Fruit fly (Drosophila melanogaster) whole organism, prepupa: Measurements from ENCODE around the gene CG11699.

ENCODE experiments used
- Blimp-1 ChIP-seq: fragments of 200-800 bp; sonication (Bioruptor generic); optimal IDR thresholded peaks from 3 replicates; lab custom pipeline; 2017; ENCODE audit warnings: missing biosample characterization, missing genetic modification characterization, mild to moderate bottlenecking, moderate library complexity, missing genetic modification reagents
- CG10631 ChIP-seq: fragments of 200-800 bp; sonication (Bioruptor generic); optimal IDR thresholded peaks from 2 replicates; lab custom pipeline; 2016; ENCODE audit warnings: missing biosample characterization, missing genetic modification characterization
- CG10669 ChIP-seq: fragments of 200-800 bp; sonication (Bioruptor generic); optimal IDR thresholded peaks from 3 replicates; lab custom pipeline; 2018; ENCODE audit warnings: missing biosample characterization, mild to moderate bottlenecking, missing genetic modification characterization, moderate library complexity
- CG11294 ChIP-seq: fragments of 200-800 bp; sonication (Bioruptor generic); IDR thresholded peaks from 2 replicates; pipeline ENCODE4 v1.3.6; 2022; ENCODE audit warnings: missing biosample characterization, missing genetic modification characterization
- CG11762 ChIP-seq: fragments of 200-800 bp; sonication (Bioruptor generic); optimal IDR thresholded peaks from 3 replicates; lab custom pipeline; 2016; ENCODE audit warnings: missing biosample characterization, missing genetic modification characterization; ENCODE audit not compliant: insufficient read depth
- CG15336 ChIP-seq: fragments of 200-800 bp; sonication (Bioruptor generic); IDR thresholded peaks from 2 replicates; pipeline ENCODE4 v1.3.6; 2022; ENCODE audit warnings: missing biosample characterization, missing genetic modification characterization
- CG16779 ChIP-seq: fragments of 200-800 bp; sonication (Bioruptor generic); optimal IDR thresholded peaks from 3 replicates; lab custom pipeline; 2017; ENCODE audit warnings: missing biosample characterization, mild to moderate bottlenecking, missing genetic modification characterization
- CG3032 ChIP-seq: fragments of 200-800 bp; optimal IDR thresholded peaks from 2 replicates; lab custom pipeline; 2019; ENCODE audit warnings: missing biosample characterization, mild to moderate bottlenecking, missing genetic modification characterization, moderate library complexity
- CG31627 ChIP-seq: fragments of 200-800 bp; sonication (Bioruptor generic); optimal IDR thresholded peaks from 3 replicates; lab custom pipeline; 2016; ENCODE audit warnings: missing biosample characterization, missing genetic modification characterization
- CG32006 ChIP-seq: fragments of 200-800 bp; sonication (Bioruptor generic); optimal IDR thresholded peaks from 3 replicates; lab custom pipeline; 2017; ENCODE audit warnings: missing biosample characterization, mild to moderate bottlenecking, missing genetic modification characterization
- CG34406 ChIP-seq: fragments of 200-800 bp; sonication (Bioruptor generic); optimal IDR thresholded peaks from 3 replicates; lab custom pipeline; 2016; ENCODE audit warnings: missing biosample characterization, missing genetic modification characterization
- CG3919 ChIP-seq: fragments of 200-800 bp; sonication (Bioruptor generic); optimal IDR thresholded peaks from 3 replicates; lab custom pipeline; 2016; ENCODE audit warnings: missing biosample characterization, missing genetic modification characterization
- CG6276 ChIP-seq: fragments of 200-800 bp; sonication (Bioruptor generic); optimal IDR thresholded peaks from 2 replicates; lab custom pipeline; 2017; ENCODE audit warnings: missing biosample characterization, mild to moderate bottlenecking, missing genetic modification characterization
- CG6854 ChIP-seq: fragments of 200-800 bp; sonication (Bioruptor generic); optimal IDR thresholded peaks from 2 replicates; lab custom pipeline; 2017; ENCODE audit warnings: missing biosample characterization, mild to moderate bottlenecking, missing genetic modification characterization
- CG8119 ChIP-seq: fragments of 200-800 bp; sonication (Bioruptor generic); IDR thresholded peaks from 3 replicates; pipeline ENCODE4 v1.3.6; 2022; ENCODE audit warnings: missing biosample characterization, missing genetic modification characterization
- CG8319 ChIP-seq: fragments of 200-800 bp; sonication (Bioruptor generic); optimal IDR thresholded peaks from 3 replicates; lab custom pipeline; 2016; ENCODE audit warnings: missing biosample characterization, missing genetic modification characterization
- CG8632 ChIP-seq: fragments of 200-800 bp; sonication (Bioruptor generic); optimal IDR thresholded peaks from 3 replicates; lab custom pipeline; 2016; ENCODE audit warnings: missing biosample characterization, missing genetic modification characterization
- Eip93F ChIP-seq: fragments of 200-800 bp; sonication (Bioruptor generic); optimal IDR thresholded peaks from 2 replicates; lab custom pipeline; 2016; ENCODE audit warnings: missing biosample characterization, mild to moderate bottlenecking, missing genetic modification characterization
- Ets21C ChIP-seq: fragments of 200-800 bp; sonication (Bioruptor generic); optimal IDR thresholded peaks from 3 replicates; lab custom pipeline; 2016; ENCODE audit warnings: missing biosample characterization, missing genetic modification characterization
- Ets96B ChIP-seq: fragments of 200-800 bp; optimal IDR thresholded peaks from 2 replicates; lab custom pipeline; 2019; ENCODE audit warnings: missing biosample characterization, mild to moderate bottlenecking, missing genetic modification characterization, moderate library complexity
- Gug ChIP-seq: fragments of 200-800 bp; sonication (Bioruptor generic); IDR thresholded peaks from 2 replicates; pipeline ENCODE4 v1.3.6; 2022; ENCODE audit warnings: missing biosample characterization, missing genetic modification characterization
- Hr38 ChIP-seq: sonication (Bioruptor generic); optimal IDR thresholded peaks from 2 replicates; lab custom pipeline; 2016; ENCODE audit warnings: missing biosample characterization, missing genetic modification characterization
- Hr39 ChIP-seq: fragments of 200-800 bp; sonication (Bioruptor generic); optimal IDR thresholded peaks from 2 replicates; lab custom pipeline; 2016; ENCODE audit warnings: missing biosample characterization, missing genetic modification characterization
- Hr4 ChIP-seq: fragments of 200-800 bp; sonication (Bioruptor generic); optimal IDR thresholded peaks from 3 replicates; lab custom pipeline; 2016; ENCODE audit warnings: missing biosample characterization, missing genetic modification characterization
- Lpt ChIP-seq: fragments of 200-800 bp; sonication (Bioruptor generic); optimal IDR thresholded peaks from 3 replicates; lab custom pipeline; 2016; ENCODE audit warnings: missing biosample characterization, missing genetic modification characterization
- Met ChIP-seq: fragments of 200-800 bp; sonication (Bioruptor generic); optimal IDR thresholded peaks from 3 replicates; lab custom pipeline; 2016; ENCODE audit warnings: missing biosample characterization, missing genetic modification characterization
- OdsH ChIP-seq: fragments of 200-800 bp; sonication (Bioruptor generic); optimal IDR thresholded peaks from 3 replicates; lab custom pipeline; 2016; ENCODE audit warnings: missing biosample characterization, missing genetic modification characterization
- Sox102F ChIP-seq: fragments of 200-800 bp; sonication (Bioruptor generic); optimal IDR thresholded peaks from 2 replicates; lab custom pipeline; 2016; ENCODE audit warnings: missing biosample characterization, mild to moderate bottlenecking, missing genetic modification characterization
- Sox14 ChIP-seq: fragments of 200-800 bp; sonication (Bioruptor generic); optimal IDR thresholded peaks from 3 replicates; lab custom pipeline; 2016; ENCODE audit warnings: missing biosample characterization, missing genetic modification characterization
- Sox15 ChIP-seq: fragments of 200-800 bp; sonication (Bioruptor generic); optimal IDR thresholded peaks from 3 replicates; lab custom pipeline; 2016; ENCODE audit warnings: missing biosample characterization, missing genetic modification characterization
- achi ChIP-seq: fragments of 200-800 bp; sonication (Bioruptor generic); optimal IDR thresholded peaks from 3 replicates; lab custom pipeline; 2016; ENCODE audit warnings: missing biosample characterization, missing genetic modification characterization
- acj6 ChIP-seq: fragments of 200-800 bp; sonication (Bioruptor generic); optimal IDR thresholded peaks from 3 replicates; lab custom pipeline; 2016; ENCODE audit warnings: missing biosample characterization, missing genetic modification characterization
- cyc ChIP-seq: fragments of 200-800 bp; sonication (Bioruptor generic); optimal IDR thresholded peaks from 3 replicates; lab custom pipeline; 2016; ENCODE audit warnings: missing biosample characterization, missing genetic modification characterization
- dac ChIP-seq: fragments of 200-800 bp; sonication (Bioruptor generic); optimal IDR thresholded peaks from 2 replicates; lab custom pipeline; 2017; ENCODE audit warnings: missing biosample characterization, mild to moderate bottlenecking, missing genetic modification characterization
- dsx ChIP-seq: fragments of 200-800 bp; optimal IDR thresholded peaks from 3 replicates; lab custom pipeline; 2019; ENCODE audit warnings: missing biosample characterization, mild to moderate bottlenecking, missing genetic modification characterization, moderate library complexity; ENCODE audit not compliant: poor library complexity, severe bottlenecking
- eg ChIP-seq: fragments of 200-800 bp; sonication (Bioruptor generic); IDR thresholded peaks from 3 replicates; pipeline ENCODE4 v1.3.6; 2022; ENCODE audit warnings: missing biosample characterization, missing genetic modification characterization
- esn ChIP-seq: fragments of 200-800 bp; sonication (Bioruptor generic); optimal IDR thresholded peaks from 2 replicates; lab custom pipeline; 2016; ENCODE audit warnings: missing biosample characterization, mild to moderate bottlenecking, missing genetic modification characterization, moderate library complexity
- fkh ChIP-seq: fragments of 200-800 bp; sonication (Bioruptor generic); optimal IDR thresholded peaks from 3 replicates; lab custom pipeline; 2017; ENCODE audit warnings: missing biosample characterization, mild to moderate bottlenecking, missing genetic modification characterization, moderate library complexity
- lz ChIP-seq: fragments of 200-800 bp; sonication (Bioruptor generic); optimal IDR thresholded peaks from 3 replicates; lab custom pipeline; 2016; ENCODE audit warnings: missing biosample characterization, missing genetic modification characterization
- net ChIP-seq: fragments of 200-800 bp; sonication (Bioruptor generic); optimal IDR thresholded peaks from 3 replicates; lab custom pipeline; 2016; ENCODE audit warnings: missing biosample characterization, missing genetic modification characterization
- pdm3 ChIP-seq: fragments of 200-800 bp; sonication (Bioruptor generic); optimal IDR thresholded peaks from 3 replicates; lab custom pipeline; 2016; ENCODE audit warnings: missing biosample characterization, missing genetic modification characterization
- salr ChIP-seq, 2 experiments: fragments of 200-800 bp; sonication (Bioruptor generic); optimal IDR thresholded peaks; 3 replicates each; lab custom pipeline; 2016 to 2018; ENCODE audit warnings: missing biosample characterization in 2 of 2, missing genetic modification characterization in 2 of 2, mild to moderate bottlenecking in 1 of 2
- spab ChIP-seq: fragments of 200-800 bp; sonication (Bioruptor generic); optimal IDR thresholded peaks from 2 replicates; lab custom pipeline; 2017; ENCODE audit warnings: missing biosample characterization, mild to moderate bottlenecking, missing genetic modification characterization, missing genetic modification reagents
- svp ChIP-seq: fragments of 200-800 bp; sonication (Bioruptor generic); peaks from one replicate; lab custom pipeline; 2016; ENCODE audit warnings: missing biosample characterization, missing genetic modification characterization
- topi ChIP-seq: fragments of 200-800 bp; sonication (Bioruptor generic); optimal IDR thresholded peaks from 3 replicates; lab custom pipeline; 2016; ENCODE audit warnings: missing biosample characterization, missing genetic modification characterization
- vri ChIP-seq: fragments of 200-800 bp; sonication (Bioruptor generic); optimal IDR thresholded peaks from 3 replicates; lab custom pipeline; 2016; ENCODE audit warnings: missing biosample characterization, mild to moderate bottlenecking, missing genetic modification characterization

Gene CG11699

DNA sequence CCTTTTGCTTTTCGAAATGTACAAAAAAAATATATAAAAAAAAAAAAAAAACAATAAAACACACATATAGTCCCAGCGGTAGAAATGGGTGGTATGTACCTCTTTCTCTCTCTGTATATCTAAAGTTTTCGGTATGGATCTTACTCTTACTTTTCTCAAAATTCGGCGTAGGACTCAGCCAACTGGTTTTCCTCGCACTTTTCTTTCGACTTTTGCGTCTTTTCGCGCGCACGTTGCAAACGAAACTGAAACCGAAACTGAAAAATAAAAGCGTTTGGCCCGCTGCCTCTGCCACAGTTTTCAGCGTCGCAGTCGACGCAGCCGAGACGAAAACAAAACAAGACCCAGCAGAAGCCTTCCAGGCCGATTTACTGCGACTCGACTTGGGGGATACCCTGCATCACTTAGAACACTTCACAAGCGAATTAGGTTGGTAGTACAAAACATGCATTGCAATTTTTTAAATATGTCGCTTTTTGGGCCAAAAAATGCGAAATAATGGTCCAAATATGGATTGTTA is 12.0 kb upstream of the CG11699 start, which contains the start of gene CG1572 (continued):
- TF ChIP-seq CG6854 (GFP tag; lab: Kevin White, UChicago) (peak; percentile 50), lz (GFP tag; lab: Kevin White, UChicago) (no peak), CG32006 (GFP tag; lab: Kevin White, UChicago) (peak; percentile 8)

- TF ChIP-seq Blimp-1 (GFP tag; lab: Kevin White, UChicago) (peak; percentile 65), dac (peak; percentile 60), esn (GFP tag; lab: Kevin White, UChicago) (peak; percentile 81), CG11762 (GFP tag; lab: Kevin White, UChicago) (peak; percentile 83), net (GFP tag; lab: Kevin White, UChicago) (peak; percentile 87), CG32006 (GFP tag; lab: Kevin White, UChicago) (peak; percentile 95), Sox102F (GFP tag; lab: Kevin White, UChicago) (peak; percentile 66), CG16779 (tag; lab: Kevin White, UChicago) (peak; percentile 76), CG15336 (GFP tag; lab: Robert Waterston, UW) (peak; percentile 86), Eip93F (peak; percentile 10), Sox15 (GFP tag; lab: Kevin White, UChicago) (peak; percentile 73), Met (GFP tag; lab: Kevin White, UChicago) (peak; percentile 75), OdsH (GFP tag; lab: Kevin White, UChicago) (peak; percentile 85), Sox14 (peak; percentile 60), eg (GFP tag; lab: Robert Waterston, UW) (peak; percentile 79), acj6 (peak; percentile 85), lz (GFP tag; lab: Kevin White, UChicago) (peak; percentile 64), achi (GFP tag; lab: Kevin White, UChicago) (peak; percentile 86), cyc (peak; percentile 63), fkh (GFP tag; lab: Kevin White, UChicago) (no peak), Hr38 (GFP tag; lab: Kevin White, UChicago) (no peak), CG8119 (peak; percentile 87), CG11294 (GFP tag; lab: Robert Waterston, UW) (peak; percentile 69), Lpt (GFP tag; lab: Kevin White, UChicago) (peak; percentile 85), CG10631 (peak; percentile 80), CG31627 (GFP tag; lab: Kevin White, UChicago) (peak; percentile 58), salr (GFP tag; optimal IDR thresholded peaks at IDR 0.05; lab: Kevin White, UChicago) (peak; percentile 2 to 91), CG34406 (peak; percentile 88), CG6276 (GFP tag; lab: Kevin White, UChicago) (peak; percentile 87), CG10669 (GFP tag; lab: Kevin White, UChicago) (peak; percentile 82), CG6854 (GFP tag; lab: Kevin White, UChicago) (peak; percentile 13), vri (GFP tag; lab: Kevin White, UChicago) (peak; percentile 14), dsx (GFP tag; lab: Kevin White, UChicago) (peak; percentile 77), svp (GFP tag; lab: Kevin White, UChicago) (peak; percentile 58), Hr4 (peak; percentile 86), Ets96B (tag; lab: Kevin White, UChicago) (peak; percentile 82), CG8632 (GFP tag; lab: Kevin White, UChicago) (peak; percentile 86), Ets21C (GFP tag; lab: Kevin White, UChicago) (peak; percentile 10), CG8319 (GFP tag; lab: Kevin White, UChicago) (peak; percentile 57), spab (GFP tag; lab: Kevin White, UChicago) (peak; percentile 76), CG3919 (GFP tag; lab: Kevin White, UChicago) (peak; percentile 85), topi (GFP tag; lab: Kevin White, UChicago) (peak; percentile 69), Gug (GFP tag; lab: Robert Waterston, UW) (peak; percentile 75), CG3032 (tag; lab: Kevin White, UChicago) (peak; percentile 86), Hr39 (GFP tag; lab: Kevin White, UChicago) (peak; percentile 51), pdm3 (GFP tag; lab: Kevin White, UChicago) (peak; percentile 78)
Observed at dm6 chrX:11559728-11560724, 10.4 kb upstream of the CG11699 start.
